Fruit fly (Drosophila melanogaster) whole organism, embryonic: ENCODE measurements around the gene Hydr2.

Source experiments
- CG10366 ChIP-seq: fragments of 200-800 bp; sonication (Bioruptor generic); IDR thresholded peaks from 2 replicates; pipeline ENCODE4 v1.3.6; 2022; ENCODE audit warnings: missing biosample characterization, missing genetic modification characterization
- CG10654 ChIP-seq: fragments of 200-800 bp; sonication (Bioruptor generic); optimal IDR thresholded peaks from 2 replicates; lab custom pipeline; 2016; ENCODE audit warnings: missing biosample characterization, missing genetic modification characterization
- CG11085 ChIP-seq: fragments of 200-800 bp; sonication (Bioruptor generic); IDR thresholded peaks from 2 replicates; pipeline ENCODE4 v1.3.6; 2022; ENCODE audit warnings: missing biosample characterization, missing genetic modification characterization
- CG11093 ChIP-seq: fragments of 200-800 bp; sonication (Bioruptor generic); IDR thresholded peaks from 3 replicates; pipeline ENCODE4 v1.3.6; 2022; ENCODE audit warnings: missing biosample characterization, missing genetic modification characterization
- CG13287 ChIP-seq: fragments of 200-800 bp; sonication (Bioruptor generic); IDR thresholded peaks from 2 replicates; pipeline ENCODE4 v1.3.6; 2022; ENCODE audit warnings: missing biosample characterization, missing genetic modification characterization; ENCODE audit not compliant: partially characterized antibody
- CG15011 ChIP-seq: fragments of 200-800 bp; sonication (Bioruptor generic); optimal IDR thresholded peaks from 3 replicates; lab custom pipeline; 2018; ENCODE audit warnings: missing biosample characterization, mild to moderate bottlenecking, missing genetic modification characterization
- CG16813 ChIP-seq: fragments of 200-800 bp; sonication (Bioruptor generic); IDR thresholded peaks from 3 replicates; pipeline ENCODE4 v1.3.6; 2022; ENCODE audit warnings: missing biosample characterization, missing genetic modification characterization; ENCODE audit not compliant: partially characterized antibody
- CG17328 ChIP-seq: fragments of 200-800 bp; sonication (Bioruptor generic); IDR thresholded peaks from 2 replicates; pipeline ENCODE4 v1.3.6; 2022; ENCODE audit warnings: missing biosample characterization, missing genetic modification characterization
- CG17612 ChIP-seq: fragments of 200-800 bp; sonication (Bioruptor generic); IDR thresholded peaks from 2 replicates; pipeline ENCODE4 v1.3.6; 2022; ENCODE audit warnings: missing biosample characterization, missing genetic modification characterization
- CG18764 ChIP-seq: fragments of 200-800 bp; sonication (Bioruptor generic); optimal IDR thresholded peaks from 3 replicates; lab custom pipeline; 2016; ENCODE audit warnings: missing biosample characterization, missing genetic modification characterization
- CG2875 ChIP-seq: fragments of 200-800 bp; sonication (Bioruptor generic); optimal IDR thresholded peaks from 2 replicates; lab custom pipeline; 2017; ENCODE audit warnings: missing biosample characterization, mild to moderate bottlenecking, missing genetic modification characterization, missing genetic modification reagents
- CG33557 ChIP-seq: fragments of 200-800 bp; sonication (Bioruptor generic); optimal IDR thresholded peaks from 2 replicates; lab custom pipeline; 2019; ENCODE audit warnings: missing biosample characterization, mild to moderate bottlenecking, missing genetic modification characterization, moderate library complexity
- CG6654 ChIP-seq: fragments of 200-800 bp; sonication (Bioruptor generic); optimal IDR thresholded peaks from 2 replicates; lab custom pipeline; 2017; ENCODE audit warnings: missing biosample characterization, mild to moderate bottlenecking, missing genetic modification characterization
- CG8089 ChIP-seq: fragments of 200-800 bp; sonication (Bioruptor generic); optimal IDR thresholded peaks from 3 replicates; lab custom pipeline; 2016; ENCODE audit warnings: missing biosample characterization, missing genetic modification characterization
- CG8765 ChIP-seq: fragments of 200-800 bp; sonication (Bioruptor generic); IDR thresholded peaks from 2 replicates; pipeline ENCODE4 v1.3.6; 2022; ENCODE audit warnings: missing biosample characterization, missing genetic modification characterization
- CG9215 ChIP-seq: fragments of 200-800 bp; sonication (Bioruptor generic); IDR thresholded peaks from 2 replicates; pipeline ENCODE4 v1.3.6; 2022; ENCODE audit warnings: missing biosample characterization, missing genetic modification characterization
- CG9817 ChIP-seq: fragments of 200-800 bp; sonication (Bioruptor generic); optimal IDR thresholded peaks from 2 replicates; lab custom pipeline; 2018; ENCODE audit warnings: missing biosample characterization, mild to moderate bottlenecking, missing genetic modification characterization, moderate library complexity
- CG9932 ChIP-seq: fragments of 200-800 bp; sonication (Bioruptor generic); IDR thresholded peaks from 2 replicates; pipeline ENCODE4 v1.3.6; 2022; ENCODE audit warnings: missing biosample characterization, missing genetic modification characterization
- Dll ChIP-seq: fragments of 200-800 bp; sonication (Bioruptor generic); IDR thresholded peaks from 4 replicates; pipeline ENCODE4 v1.3.6; 2022; ENCODE audit warnings: missing biosample characterization, missing genetic modification characterization; ENCODE audit not compliant: partially characterized antibody
- Hr3 ChIP-seq: fragments of 200-800 bp; sonication (Bioruptor generic); optimal IDR thresholded peaks from 3 replicates; lab custom pipeline; 2016; ENCODE audit warnings: missing biosample characterization, missing genetic modification characterization
- Max ChIP-seq: fragments of 200-800 bp; sonication (Bioruptor generic); optimal IDR thresholded peaks from 2 replicates; lab custom pipeline; 2016; ENCODE audit warnings: missing biosample characterization, mild to moderate bottlenecking, missing genetic modification characterization
- Nf-YA ChIP-seq: fragments of 200-800 bp; sonication (Bioruptor generic); IDR thresholded peaks from 2 replicates; pipeline ENCODE4 v1.3.6; 2022; ENCODE audit warnings: missing biosample characterization, missing genetic modification characterization
- Oli ChIP-seq: fragments of 200-800 bp; sonication (Bioruptor generic); optimal IDR thresholded peaks from 2 replicates; lab custom pipeline; 2018; ENCODE audit warnings: missing biosample characterization, mild to moderate bottlenecking, missing genetic modification characterization, moderate library complexity
- PHDP ChIP-seq: fragments of 200-800 bp; sonication (Bioruptor generic); optimal IDR thresholded peaks from 3 replicates; lab custom pipeline; 2018; ENCODE audit warnings: missing biosample characterization, mild to moderate bottlenecking, missing genetic modification characterization, moderate library complexity
- Sox100B ChIP-seq: fragments of 200-800 bp; sonication (Bioruptor generic); optimal IDR thresholded peaks from 3 replicates; lab custom pipeline; 2018; ENCODE audit warnings: missing biosample characterization, mild to moderate bottlenecking, missing genetic modification characterization
- Ssrp ChIP-seq: fragments of 200-800 bp; sonication (Bioruptor generic); optimal IDR thresholded peaks from 2 replicates; lab custom pipeline; 2018; ENCODE audit warnings: missing biosample characterization, mild to moderate bottlenecking, missing genetic modification characterization, moderate library complexity
- Stat92E ChIP-seq, 3 experiments: fragments of >200 bp in 2 of 3; fragments of 200-800 bp in 1 of 3; sonication (Bioruptor generic) in 1 of 3; optimal IDR thresholded peaks; 2 replicates each; lab custom pipeline; 2017 to 2019; ENCODE audit warnings: missing biosample characterization in 3 of 3, missing genetic modification characterization in 3 of 3, mild to moderate bottlenecking in 1 of 3, moderate library complexity in 1 of 3
- amos ChIP-seq: fragments of 200-800 bp; sonication (Bioruptor generic); IDR thresholded peaks from 2 replicates; pipeline ENCODE4 v1.3.6; 2022; ENCODE audit warnings: missing biosample characterization, missing genetic modification characterization; ENCODE audit not compliant: partially characterized antibody
- bigmax ChIP-seq: fragments of 200-800 bp; sonication (Bioruptor generic); optimal IDR thresholded peaks from 2 replicates; lab custom pipeline; 2018; ENCODE audit warnings: missing biosample characterization, mild to moderate bottlenecking, missing genetic modification characterization
- cwo ChIP-seq: fragments of 200-800 bp; sonication (Bioruptor generic); optimal IDR thresholded peaks from 3 replicates; lab custom pipeline; 2017; ENCODE audit warnings: missing biosample characterization, missing genetic modification characterization, mild to moderate bottlenecking, moderate library complexity, missing genetic modification reagents
- dati ChIP-seq: fragments of 200-800 bp; sonication (Bioruptor generic); IDR thresholded peaks from 2 replicates; pipeline ENCODE4 v1.3.6; 2022; ENCODE audit warnings: missing biosample characterization, missing genetic modification characterization
- klu ChIP-seq: fragments of 200-800 bp; sonication (Bioruptor generic); IDR thresholded peaks from 2 replicates; pipeline ENCODE4 v1.3.6; 2022; ENCODE audit warnings: missing biosample characterization, missing genetic modification characterization
- kni ChIP-seq: fragments of 200-800 bp; sonication (Bioruptor generic); optimal IDR thresholded peaks from 3 replicates; lab custom pipeline; 2017; ENCODE audit warnings: mild to moderate bottlenecking, missing biosample characterization, missing genetic modification reagents, missing genetic modification characterization
- lola ChIP-seq, 3 experiments: fragments of >200 bp in 2 of 3; fragments of 200-800 bp in 1 of 3; sonication (Bioruptor generic) in 1 of 3; optimal IDR thresholded peaks; 2 replicates each; lab custom pipeline; 2017 to 2019; ENCODE audit warnings: missing biosample characterization in 3 of 3, missing genetic modification characterization in 3 of 3, mild to moderate bottlenecking in 1 of 3, moderate library complexity in 1 of 3
- lov ChIP-seq, 2 experiments: fragments of 200-800 bp in 1 of 2; fragments of >200 bp in 1 of 2; sonication (Bioruptor generic) in 1 of 2; IDR thresholded peaks in 1 of 2; optimal IDR thresholded peaks in 1 of 2; 2 replicates in 1 of 2; 3 replicates in 1 of 2; pipeline versions ENCODE4 v1.3.6 to Lab custom; 2017 to 2022; ENCODE audit warnings: missing biosample characterization in 1 of 2, missing genetic modification characterization in 1 of 2
- oc ChIP-seq: fragments of 200-800 bp; sonication (Bioruptor generic); optimal IDR thresholded peaks from 2 replicates; lab custom pipeline; 2018; ENCODE audit warnings: missing biosample characterization, mild to moderate bottlenecking, missing genetic modification characterization, moderate library complexity
- org-1 ChIP-seq: fragments of 200-800 bp; sonication (Bioruptor generic); optimal IDR thresholded peaks from 2 replicates; lab custom pipeline; 2017; ENCODE audit warnings: missing biosample characterization, missing genetic modification characterization
- pum ChIP-seq: fragments of 200-800 bp; sonication (Bioruptor generic); optimal IDR thresholded peaks from 2 replicates; lab custom pipeline; 2016; ENCODE audit warnings: missing biosample characterization, missing genetic modification characterization
- ranshi ChIP-seq: fragments of 200-800 bp; sonication (Bioruptor generic); IDR thresholded peaks from 2 replicates; pipeline ENCODE4 v1.3.6; 2022; ENCODE audit warnings: missing biosample characterization, missing genetic modification characterization
- sim ChIP-seq: fragments of 200-800 bp; sonication (Bioruptor generic); IDR thresholded peaks from 2 replicates; pipeline ENCODE4 v1.3.6; 2022; ENCODE audit warnings: missing biosample characterization, missing genetic modification characterization
- sisA ChIP-seq: fragments of 200-800 bp; sonication (Bioruptor generic); IDR thresholded peaks from 2 replicates; pipeline ENCODE4 v1.3.6; 2022; ENCODE audit warnings: missing biosample characterization, missing genetic modification characterization
- sna ChIP-seq: fragments of 200-800 bp; sonication (Bioruptor generic); IDR thresholded peaks from 2 replicates; pipeline ENCODE4 v1.3.6; 2022; ENCODE audit warnings: missing biosample characterization, missing genetic modification characterization; ENCODE audit not compliant: partially characterized antibody
- sqz ChIP-seq: fragments of 200-800 bp; sonication (Bioruptor generic); optimal IDR thresholded peaks from 3 replicates; lab custom pipeline; 2018; ENCODE audit warnings: missing biosample characterization, mild to moderate bottlenecking, missing genetic modification characterization
- vfl ChIP-seq: fragments of 200-800 bp; sonication (Bioruptor generic); optimal IDR thresholded peaks from 2 replicates; lab custom pipeline; 2016; ENCODE audit warnings: missing biosample characterization, missing genetic modification characterization
- vnd ChIP-seq: fragments of 200-800 bp; sonication (Bioruptor generic); IDR thresholded peaks from 3 replicates; pipeline ENCODE4 v1.3.6; 2022; ENCODE audit warnings: missing biosample characterization, missing genetic modification characterization; ENCODE audit not compliant: partially characterized antibody
- wdn ChIP-seq: fragments of 200-800 bp; sonication (Bioruptor generic); IDR thresholded peaks from 2 replicates; pipeline ENCODE4 v1.3.6; 2022; ENCODE audit warnings: missing biosample characterization, missing genetic modification characterization
- yki ChIP-seq: fragments of >200 bp; optimal IDR thresholded peaks from 3 replicates; lab custom pipeline; 2018

Gene Hydr2

dm6 chr2L:3152696-3153613 lies 10.5 kb upstream of the Hydr2 start (continued):
- peak; percentile 93 for TF ChIP-seq CG18764 (GFP tag; lab: Kevin White, UChicago)
- peak; percentile 94 for TF ChIP-seq CG10366 (GFP tag; lab: Robert Waterston, UW)
- peak; percentile 99 for TF ChIP-seq cwo
- peak in 1 of 3 experiments; percentile 93 for TF ChIP-seq lola (GFP tag; optimal IDR thresholded peaks at IDR 0.05; lab: Kevin White, UChicago)
- no peak for TF ChIP-seq amos (GFP tag; lab: Robert Waterston, UW)
- no peak for TF ChIP-seq CG13287 (GFP tag; lab: Robert Waterston, UW)
- TF ChIP-seq Nf-YA, result peak; percentile 89
- peak; percentile 98 for TF ChIP-seq sisA
- TF ChIP-seq CG8089, result peak; percentile 97
- TF ChIP-seq CG11085 (GFP tag; lab: Robert Waterston, UW), result peak; percentile 61
- peak; percentile 93 for TF ChIP-seq lov (optimal IDR thresholded peaks at IDR 0.05; lab: Kevin White, UChicago)
- TF ChIP-seq lov (GFP tag; IDR thresholded peaks at IDR 0.05; lab: Robert Waterston, UW), result peak; percentile 96
- peak; percentile 93 for TF ChIP-seq CG11093 (GFP tag; lab: Robert Waterston, UW)
- peak; percentile 64; the same call in 1 of the 2 replicates for TF ChIP-seq wdn (GFP tag; lab: Robert Waterston, UW)
- TF ChIP-seq klu (GFP tag; lab: Robert Waterston, UW), result peak; percentile 85
- TF ChIP-seq kni (GFP tag; lab: Kevin White, UChicago), result peak; percentile 93
- no peak for TF ChIP-seq sna (GFP tag; lab: Robert Waterston, UW)
- peak; percentile 84 for TF ChIP-seq CG6654
- peak; percentile 94 for TF ChIP-seq org-1 (GFP tag; lab: Kevin White, UChicago)
- no peak for TF ChIP-seq Dll (GFP tag; lab: Robert Waterston, UW)
- peak; percentile 83 for TF ChIP-seq vfl (GFP tag; lab: Kevin White, UChicago)
- TF ChIP-seq sqz (GFP tag; lab: Kevin White, UChicago), result peak; percentile 94
- peak; percentile 94 for TF ChIP-seq CG2875 (GFP tag; lab: Kevin White, UChicago)
- TF ChIP-seq oc (tag; lab: Kevin White, UChicago), result peak; percentile 96
- peak; percentile 96 for TF ChIP-seq Ssrp (tag; lab: Kevin White, UChicago)
- peak; percentile 22; the same call in 1 of the 2 replicates for TF ChIP-seq CG9932 (GFP tag; lab: Robert Waterston, UW)
- peak; percentile 94 for TF ChIP-seq Oli
- TF ChIP-seq dati (GFP tag; lab: Robert Waterston, UW), result peak; percentile 90
- TF ChIP-seq CG10654 (GFP tag; lab: Kevin White, UChicago), result peak; percentile 94
- peak; percentile 97 for TF ChIP-seq CG17328
- TF ChIP-seq CG15011 (GFP tag; lab: Kevin White, UChicago), result peak; percentile 82
- TF ChIP-seq pum, result peak; percentile 84
- TF ChIP-seq sim, result peak; percentile 95
- TF ChIP-seq CG9215 (GFP tag; lab: Robert Waterston, UW), result peak; percentile 82
- TF ChIP-seq Stat92E (GFP tag; optimal IDR thresholded peaks at IDR 0.05; lab: Kevin White, UChicago), result peak in 1 of 3 experiments; percentile 88
- TF ChIP-seq Sox100B, result peak; percentile 91
- peak; percentile 89 for TF ChIP-seq CG9817 (tag; lab: Kevin White, UChicago)
- TF ChIP-seq Max (GFP tag; lab: Kevin White, UChicago), result peak; percentile 90
- no peak for TF ChIP-seq vnd
- peak; percentile 88 for TF ChIP-seq CG33557 (GFP tag; lab: Kevin White, UChicago)
- TF ChIP-seq ranshi (GFP tag; lab: Robert Waterston, UW), result peak; percentile 95
- TF ChIP-seq yki (lab: Kevin White, UChicago), result no peak
- no peak for TF ChIP-seq CG16813
- peak; percentile 88 for TF ChIP-seq PHDP (tag; lab: Kevin White, UChicago)
- TF ChIP-seq bigmax, result peak; percentile 11
- TF ChIP-seq CG8765 (GFP tag; lab: Robert Waterston, UW), result peak; percentile 64; the same call in 1 of the 2 replicates
- peak; percentile 69 for TF ChIP-seq CG17612 (GFP tag; lab: Robert Waterston, UW)
- TF ChIP-seq Hr3 (GFP tag; lab: Kevin White, UChicago), result peak; percentile 93
